Worm (Caenorhabditis elegans): Measurements from ENCODE around the gene T10C6.7.

T10C6.7 gene

DNA sequence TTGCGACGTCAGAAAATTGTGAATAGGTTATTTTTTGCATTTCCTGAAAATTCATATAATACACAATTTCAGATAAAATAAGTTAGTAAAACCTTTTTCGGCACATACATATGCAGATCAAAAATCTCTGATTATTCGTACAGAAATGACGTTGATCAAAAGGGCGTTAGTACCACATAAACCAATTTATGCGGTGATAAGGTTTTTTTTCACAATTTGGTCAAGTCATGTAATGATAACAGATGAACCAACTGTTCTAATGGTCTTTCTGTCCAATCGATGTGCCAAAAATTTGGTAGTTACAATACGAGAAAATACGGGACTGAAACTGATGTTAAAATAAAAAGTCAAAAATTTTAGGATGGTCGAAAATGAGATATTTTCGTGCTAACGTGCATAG is 48.5 kb upstream of the T10C6.7 start:
- TF ChIP-seq aly-2 (tag; optimal IDR thresholded peaks at IDR 0.05) (no peak), php-3 (GFP tag; IDR thresholded peaks at IDR 0.05) (peak; percentile 68; the same call in 1 of the 2 replicates), zfp-2 (tag; optimal IDR thresholded peaks at IDR 0.05) (no peak), nhr-237 (tag; optimal IDR thresholded peaks at IDR 0.05) (no peak), zip-11 (GFP tag; IDR thresholded peaks at IDR 0.05) (no peak), snpc-4 (tag; optimal IDR thresholded peaks at IDR 0.05) (no peak), lin-38 (GFP tag; IDR thresholded peaks at IDR 0.05) (no peak), T26A8.4 (GFP tag; IDR thresholded peaks at IDR 0.05) (no peak), egl-27 (tag; optimal IDR thresholded peaks at IDR 0.05) (no peak), ceh-44 (GFP tag; IDR thresholded peaks at IDR 0.05) (no peak), nhr-42 (GFP tag; IDR thresholded peaks at IDR 0.05) (no peak), F44E2.7 (GFP tag; IDR thresholded peaks at IDR 0.05) (no peak), vab-7 (GFP tag; IDR thresholded peaks at IDR 0.05) (no peak), rbr-2 (tag; optimal IDR thresholded peaks at IDR 0.05) (no peak), mes-2 (tag; optimal IDR thresholded peaks at IDR 0.05; ENCODE audit: poor library complexity, severe bottlenecking) (no peak), fkh-10 (GFP tag; optimal IDR thresholded peaks at IDR 0.05) (no peak), dve-1 (tag; optimal IDR thresholded peaks at IDR 0.05; ENCODE audit: insufficient read depth) (peak; percentile 41), F49E8.2 (tag; optimal IDR thresholded peaks at IDR 0.05; ENCODE audit: borderline replicate concordance) (no peak), nhr-28 (tag; optimal IDR thresholded peaks at IDR 0.05) (peak; percentile 84), nhr-48 (tag; optimal IDR thresholded peaks at IDR 0.05) (peak; percentile 14), nhr-76 (tag; optimal IDR thresholded peaks at IDR 0.05) (no peak), madf-5 (GFP tag; IDR thresholded peaks at IDR 0.05) (no peak), tra-1 (GFP tag; IDR thresholded peaks at IDR 0.05) (no peak), madf-9 (GFP tag; conservative IDR thresholded peaks at IDR 0.05) (no peak), pqm-1 (tag; optimal IDR thresholded peaks at IDR 0.05) (peak; percentile 74), snpc-1.2 (GFP tag; IDR thresholded peaks at IDR 0.05) (no peak), ZK546.5 (tag; optimal IDR thresholded peaks at IDR 0.05) (no peak), ces-1 (GFP tag; optimal IDR thresholded peaks at IDR 0.05) (no peak), ceh-28 (tag; optimal IDR thresholded peaks at IDR 0.05) (no peak), daf-16 (GFP tag; optimal IDR thresholded peaks at IDR 0.05) (no peak), daf-16 (tag; optimal IDR thresholded peaks at IDR 0.05) (peak; percentile 42), set-16 (GFP tag; IDR thresholded peaks at IDR 0.05) (no peak), D1046.2 (GFP tag; IDR thresholded peaks at IDR 0.05) (no peak), nhr-41 (GFP tag; IDR thresholded peaks at IDR 0.05) (no peak), dmd-9 (GFP tag; IDR thresholded peaks at IDR 0.05) (no peak), hif-1 (tag; optimal IDR thresholded peaks at IDR 0.05) (no peak), duxl-1 (tag; optimal IDR thresholded peaks at IDR 0.05; ENCODE audit: poor library complexity) (no peak), arid-1 (GFP tag; conservative IDR thresholded peaks at IDR 0.05) (no peak), unc-62 (GFP tag; optimal IDR thresholded peaks at IDR 0.05 in 1 of 2) (peak in 1 of 2 experiments; percentile 0), unc-62 (tag; optimal IDR thresholded peaks at IDR 0.05) (no peak), Y48G9A.11 (GFP tag; IDR thresholded peaks at IDR 0.05) (no peak), Y105C5A.15 (GFP tag; IDR thresholded peaks at IDR 0.05) (no peak), lin-29 (GFP tag; IDR thresholded peaks at IDR 0.05) (no peak), nhr-11 (tag; optimal IDR thresholded peaks at IDR 0.05) (no peak), cey-2 (tag; optimal IDR thresholded peaks at IDR 0.05; ENCODE audit: borderline replicate concordance, insufficient read depth) (no peak), Y5F2A.4 (GFP tag; optimal IDR thresholded peaks at IDR 0.05) (no peak), unc-39 (tag; optimal IDR thresholded peaks at IDR 0.05) (no peak), ZK337.2 (GFP tag; IDR thresholded peaks at IDR 0.05) (no peak), R02D3.7 (tag; optimal IDR thresholded peaks at IDR 0.05) (no peak), lin-1 (GFP tag; IDR thresholded peaks at IDR 0.05) (no peak), dmd-6 (GFP tag; IDR thresholded peaks at IDR 0.05) (peak; percentile 76)

All from whole organism, L4 larva.